Worm (Caenorhabditis elegans): ENCODE measurements around the gene zip-11.
A peak's percentile ranks its signal among the peaks of the same experiment; 100 is the strongest.
"Not testable (repeated sequence)": the region's sequence is repeated elsewhere in the genome, so short reads cannot be mapped to it uniquely, and the experiment has no call there.

Gene zip-11

ce11 chrIV:3302058-3302457 is 9.0 kb upstream of the zip-11 start, which contains the start of gene W08E12.4:
W08E12.4 (plus strand) TSS chrIV:3302358.
- not testable (repeated sequence) for TF ChIP-seq lsl-1 (GFP tag; optimal IDR thresholded peaks at IDR 0.05); nhr-90 (tag; optimal IDR thresholded peaks at IDR 0.05); C06A6.2 (GFP tag; conservative IDR thresholded peaks at IDR 0.05)

ce11 chrIV:3303690-3304089 is 7.4 kb upstream of the zip-11 start, which contains the start of gene idpp-12:
idpp-12 (plus strand) TSS chrIV:3303990.
- TF ChIP-seq sptf-2 (GFP tag; optimal IDR thresholded peaks at IDR 0.05); rcor-1 (GFP tag; IDR thresholded peaks at IDR 0.05); bed-2 (GFP tag; IDR thresholded peaks at IDR 0.05): not testable (repeated sequence)

- no peak for TF ChIP-seq madf-10 (tag; optimal IDR thresholded peaks at IDR 0.05)
- TF ChIP-seq F57A8.1 (GFP tag; optimal IDR thresholded peaks at IDR 0.05): no peak
- TF ChIP-seq T07F8.4 (tag; optimal IDR thresholded peaks at IDR 0.05): no peak
- no peak for TF ChIP-seq B0019.2 (GFP tag; conservative IDR thresholded peaks at IDR 0.05)
- TF ChIP-seq sdz-38 (tag; optimal IDR thresholded peaks at IDR 0.05): no peak
- TF ChIP-seq rcor-1 (GFP tag; IDR thresholded peaks at IDR 0.05): no peak
- no peak for TF ChIP-seq snpc-3.4 (tag; optimal IDR thresholded peaks at IDR 0.05)
- TF ChIP-seq tbp1 (GFP tag; optimal IDR thresholded peaks at IDR 0.05): no peak
- no peak for TF ChIP-seq lsl-1 (GFP tag; optimal IDR thresholded peaks at IDR 0.05)
These were observed 5.5 kb upstream of the zip-11 start, which contains the start of gene W08E12.2 for ce11 chrIV:3305575-3305974. W08E12.2 (plus strand) TSS chrIV:3305875.

ce11 chrIV:3307463-3307862 is 3.6 kb upstream of the zip-11 start, which contains the start of gene W08E12.9:
W08E12.9 (minus strand) TSS chrIV:3307563.
- no peak for TF ChIP-seq Y56A3A.18 (GFP tag; IDR thresholded peaks at IDR 0.05)
- TF ChIP-seq ceh-91 (GFP tag; IDR thresholded peaks at IDR 0.05): no peak
- no peak for TF ChIP-seq Y95B8A.8 (GFP tag; IDR thresholded peaks at IDR 0.05)
- TF ChIP-seq ets-4 (GFP tag; optimal IDR thresholded peaks at IDR 0.05): no peak
- TF ChIP-seq lin-35 (GFP tag; optimal IDR thresholded peaks at IDR 0.05): no peak
- no peak for TF ChIP-seq nhr-120 (GFP tag; IDR thresholded peaks at IDR 0.05)
- TF ChIP-seq F22D6.2 (tag; optimal IDR thresholded peaks at IDR 0.05): no peak
- no peak for TF ChIP-seq hmg-20 (GFP tag; IDR thresholded peaks at IDR 0.05)

ce11 chrIV:3308885-3309284 is 2.2 kb upstream of the zip-11 start:
- TF ChIP-seq ceh-91 (GFP tag; IDR thresholded peaks at IDR 0.05) (no peak), ceh-100 (GFP tag; IDR thresholded peaks at IDR 0.05) (no peak), hmg-1.2 (GFP tag; IDR thresholded peaks at IDR 0.05) (no peak), T26A5.8 (tag; optimal IDR thresholded peaks at IDR 0.05) (no peak), ceh-79 (tag; optimal IDR thresholded peaks at IDR 0.05) (no peak), dpff-1 (tag; optimal IDR thresholded peaks at IDR 0.05) (no peak), nhr-90 (tag; optimal IDR thresholded peaks at IDR 0.05) (no peak), ztf-18 (tag; optimal IDR thresholded peaks at IDR 0.05) (no peak), ztf-22 (GFP tag; optimal IDR thresholded peaks at IDR 0.05) (no peak), mel-28 (tag; optimal IDR thresholded peaks at IDR 0.05; ENCODE audit: borderline replicate concordance) (no peak)

ce11 chrIV:3310662-3311219 is 335 bp upstream of the zip-11 start:
- TF ChIP-seq aptf-2 (GFP tag; conservative IDR thresholded peaks at IDR 0.05): no peak
- TF ChIP-seq hsf-1 (GFP tag; IDR thresholded peaks at IDR 0.05): no peak
- no peak for TF ChIP-seq attf-6 (GFP tag; IDR thresholded peaks at IDR 0.05)
- no peak for TF ChIP-seq T26A5.8 (tag; optimal IDR thresholded peaks at IDR 0.05)
- TF ChIP-seq nhr-80 (tag; optimal IDR thresholded peaks at IDR 0.05): peak; percentile 81
- no peak for TF ChIP-seq pha-4 (tag; optimal IDR thresholded peaks at IDR 0.05)
- TF ChIP-seq let-607 (tag; optimal IDR thresholded peaks at IDR 0.05): peak in 1 of 2 experiments; percentile 30

All from whole organism, young adult.